Worm (Caenorhabditis elegans) whole organism, L3 larva: ENCODE results near the gene Y37H2A.18.

Experiments used
- aly-2 ChIP-seq: fragments of 150-350 bp; optimal IDR thresholded peaks from 2 replicates; lab custom pipeline; 2014; ENCODE audit warnings: missing biosample characterization, missing genetic modification characterization
- ceh-9 ChIP-seq: sonication (generic microtip); optimal IDR thresholded peaks from 2 replicates; lab custom pipeline; 2018; ENCODE audit warnings: missing biosample characterization, missing genetic modification characterization
- egl-5 ChIP-seq: fragments of 150-350 bp; optimal IDR thresholded peaks from 2 replicates; lab custom pipeline; 2017; ENCODE audit warnings: missing biosample characterization, missing genetic modification reagents, missing genetic modification characterization, inconsistent platforms
- elt-3 ChIP-seq, 3 experiments: fragments of 150-350 bp in 1 of 3; sonication (generic microtip) in 2 of 3; optimal IDR thresholded peaks; 2 replicates in 2 of 3; 4 replicates in 1 of 3; lab custom pipeline; 2014 to 2017; ENCODE audit warnings: missing biosample characterization in 3 of 3, missing genetic modification characterization in 3 of 3
- lin-15B ChIP-seq: fragments of 150-350 bp; optimal IDR thresholded peaks from 2 replicates; lab custom pipeline; 2014; ENCODE audit warnings: missing biosample characterization, missing genetic modification characterization
- nhr-11 ChIP-seq: fragments of 150-350 bp; optimal IDR thresholded peaks from 2 replicates; lab custom pipeline; 2014; ENCODE audit warnings: missing biosample characterization, missing genetic modification characterization
- nhr-77 ChIP-seq: fragments of 150-350 bp; optimal IDR thresholded peaks from 2 replicates; lab custom pipeline; 2014; ENCODE audit warnings: missing biosample characterization, missing genetic modification characterization
- pha-4 ChIP-seq: fragments of 150-350 bp; optimal IDR thresholded peaks from 2 replicates; lab custom pipeline; 2014; ENCODE audit warnings: missing biosample characterization, missing genetic modification reagents, missing genetic modification characterization
- sea-2 ChIP-seq: fragments of 150-350 bp; sonication (generic microtip); optimal IDR thresholded peaks from 4 replicates; lab custom pipeline; 2014; ENCODE audit warnings: missing biosample characterization, missing genetic modification reagents, missing genetic modification characterization
- snpc-4 ChIP-seq: fragments of 150-350 bp; optimal IDR thresholded peaks from 2 replicates; lab custom pipeline; 2014; ENCODE audit warnings: missing biosample characterization, missing genetic modification characterization
- unc-62 ChIP-seq: fragments of 150-350 bp; sonication (generic microtip); optimal IDR thresholded peaks from 4 replicates; lab custom pipeline; 2014; ENCODE audit warnings: missing biosample characterization, missing genetic modification reagents, missing genetic modification characterization
- ztf-11 ChIP-seq: fragments of 150-350 bp; optimal IDR thresholded peaks from 2 replicates; lab custom pipeline; 2014; ENCODE audit warnings: missing biosample characterization, missing genetic modification characterization
- ztf-4 ChIP-seq: fragments of 150-350 bp; optimal IDR thresholded peaks from 2 replicates; lab custom pipeline; 2014; ENCODE audit warnings: missing biosample characterization, missing genetic modification characterization

DNA sequence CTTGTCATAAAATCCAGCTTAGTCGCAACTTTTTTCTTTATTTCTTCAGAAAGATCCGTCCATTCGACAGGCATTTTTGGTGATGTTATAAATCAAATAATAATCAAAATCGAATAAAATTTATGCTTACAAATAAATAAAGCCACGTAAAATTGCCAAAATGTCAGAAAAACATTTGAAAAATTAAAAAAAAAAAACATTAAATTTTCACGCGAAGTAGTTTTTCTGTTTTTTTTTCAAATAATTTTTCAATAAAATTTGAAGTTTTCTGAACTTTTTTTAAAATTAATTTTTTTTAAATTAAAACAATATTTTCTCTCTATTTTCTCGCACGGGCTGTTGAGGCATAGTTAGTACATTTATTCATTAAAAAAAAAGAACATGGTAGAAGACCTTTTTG, 45.6 kb upstream of the Y37H2A.18 start, which contains the start of gene C31G12.4:
- TF ChIP-seq nhr-11 (tag; lab: Kevin White, UChicago) (no peak), nhr-77 (tag; lab: Kevin White, UChicago) (no peak), egl-5 (tag; lab: Kevin White, UChicago) (no peak), aly-2 (tag; lab: Kevin White, UChicago) (no peak), elt-3 (tag; optimal IDR thresholded peaks at IDR 0.05; lab: Kevin White, UChicago) (no peak), lin-15B (no peak), pha-4 (tag; lab: Kevin White, UChicago) (no peak), sea-2 (GFP tag; lab: Kevin White, UChicago) (no peak), snpc-4 (no peak), ztf-11 (no peak), ztf-4 (no peak), unc-62 (GFP tag; lab: Kevin White, UChicago) (no peak), ceh-9 (no peak)
